Fruit fly (Drosophila melanogaster) whole organism, embryonic: ENCODE data around the gene Sr-CI.

Experiments
- CG10431 ChIP-seq: fragments of 200-800 bp; sonication (Bioruptor generic); optimal IDR thresholded peaks from 3 replicates; lab custom pipeline; 2018; ENCODE audit warnings: missing biosample characterization, mild to moderate bottlenecking, missing genetic modification characterization
- CG14014 ChIP-seq: fragments of 200-800 bp; sonication (Bioruptor generic); IDR thresholded peaks from 2 replicates; pipeline ENCODE4 v1.3.6; 2022; ENCODE audit warnings: missing biosample characterization, missing genetic modification characterization
- CG18262 ChIP-seq: fragments of 200-800 bp; optimal IDR thresholded peaks from 3 replicates; lab custom pipeline; 2019; ENCODE audit warnings: missing biosample characterization, mild to moderate bottlenecking, missing genetic modification characterization, moderate library complexity
- CG33557 ChIP-seq: fragments of 200-800 bp; sonication (Bioruptor generic); optimal IDR thresholded peaks from 2 replicates; lab custom pipeline; 2019; ENCODE audit warnings: missing biosample characterization, mild to moderate bottlenecking, missing genetic modification characterization, moderate library complexity
- CG8388 ChIP-seq: fragments of 200-800 bp; sonication (Bioruptor generic); optimal IDR thresholded peaks from 2 replicates; lab custom pipeline; 2019; ENCODE audit warnings: missing biosample characterization, mild to moderate bottlenecking, missing genetic modification characterization, moderate library complexity
- E2f1 ChIP-seq: fragments of 200-800 bp; sonication (Bioruptor generic); IDR thresholded peaks from 2 replicates; pipeline ENCODE4 v1.3.6; 2022; ENCODE audit warnings: missing biosample characterization, missing genetic modification characterization
- HLH3B ChIP-seq: fragments of 200-800 bp; sonication (Bioruptor generic); IDR thresholded peaks from 2 replicates; pipeline ENCODE4 v1.3.6; 2022; ENCODE audit warnings: missing biosample characterization, missing genetic modification characterization
- HmgZ ChIP-seq: fragments of 200-800 bp; sonication (Bioruptor generic); optimal IDR thresholded peaks from 2 replicates; lab custom pipeline; 2018; ENCODE audit warnings: missing biosample characterization, mild to moderate bottlenecking, missing genetic modification characterization
- grn ChIP-seq: fragments of 200-800 bp; sonication (Bioruptor generic); optimal IDR thresholded peaks from 3 replicates; lab custom pipeline; 2017; ENCODE audit warnings: missing biosample characterization, missing genetic modification characterization
- her ChIP-seq: fragments of 200-800 bp; sonication (Bioruptor generic); optimal IDR thresholded peaks from 2 replicates; lab custom pipeline; 2016; ENCODE audit warnings: missing biosample characterization, missing genetic modification characterization
- sna ChIP-seq: fragments of 200-800 bp; sonication (Bioruptor generic); IDR thresholded peaks from 2 replicates; pipeline ENCODE4 v1.3.6; 2022; ENCODE audit warnings: missing biosample characterization, missing genetic modification characterization; ENCODE audit not compliant: partially characterized antibody
- sug ChIP-seq: fragments of 200-800 bp; optimal IDR thresholded peaks from 2 replicates; lab custom pipeline; 2019; ENCODE audit warnings: missing biosample characterization, mild to moderate bottlenecking, missing genetic modification characterization, moderate library complexity
- zfh2 ChIP-seq: fragments of 200-800 bp; sonication (Bioruptor generic); optimal IDR thresholded peaks from 2 replicates; lab custom pipeline; 2016; ENCODE audit warnings: missing biosample characterization, missing genetic modification characterization

- no peak for TF ChIP-seq E2f1 (GFP tag; lab: Robert Waterston, UW)
- no peak for TF ChIP-seq her (GFP tag; lab: Kevin White, UChicago)
- TF ChIP-seq sug (tag; lab: Kevin White, UChicago), result no peak
- TF ChIP-seq zfh2, result no peak
- no peak for TF ChIP-seq HLH3B (GFP tag; lab: Robert Waterston, UW)
- no peak for TF ChIP-seq HmgZ (tag; lab: Kevin White, UChicago)
- no peak for TF ChIP-seq grn (GFP tag; lab: Kevin White, UChicago)
- no peak for TF ChIP-seq CG10431 (GFP tag; lab: Kevin White, UChicago)
- TF ChIP-seq CG33557 (GFP tag; lab: Kevin White, UChicago), result no peak
- TF ChIP-seq CG18262 (tag; lab: Kevin White, UChicago), result no peak
- no peak for TF ChIP-seq CG14014 (GFP tag; lab: Robert Waterston, UW)
- TF ChIP-seq CG8388 (GFP tag; lab: Kevin White, UChicago), result no peak
- no peak for TF ChIP-seq sna
These were observed 44.5 kb downstream of the Sr-CI start, which contains the start of gene Or24a for dm6 chr2L:4166034-4166433.
